Worm (Caenorhabditis elegans): ENCODE results near the gene hsp-43.

The hsp-43 gene

ce11 chrX:6245499-6245898, 10.2 kb upstream of the hsp-43 start (continued):
- no peak for TF ChIP-seq mep-1 (tag; optimal IDR thresholded peaks at IDR 0.05)
- TF ChIP-seq xbp-1 (tag; optimal IDR thresholded peaks at IDR 0.05), result no peak
- no peak for TF ChIP-seq nhr-77 (tag; optimal IDR thresholded peaks at IDR 0.05)
- TF ChIP-seq fkh-8 (tag; optimal IDR thresholded peaks at IDR 0.05), result peak; percentile 88
- TF ChIP-seq C34B4.2 (tag; optimal IDR thresholded peaks at IDR 0.05), result no peak
- no peak for TF ChIP-seq mdl-1 (tag; optimal IDR thresholded peaks at IDR 0.05)
- peak; percentile 39 for TF ChIP-seq nhr-47 (tag; optimal IDR thresholded peaks at IDR 0.05)
- no peak for TF ChIP-seq lin-13 (GFP tag; optimal IDR thresholded peaks at IDR 0.05)

ce11 chrX:6240640-6241033, 5.3 kb upstream of the hsp-43 start, which contains the start of gene got-2.2:
TSS of gene got-2.2 (plus strand) at chrX:6240983.
- TF ChIP-seq nhr-19 (GFP tag; conservative IDR thresholded peaks at IDR 0.05) (peak; percentile 63), lin-15B (tag; optimal IDR thresholded peaks at IDR 0.05) (no peak), fos-1 (tag; optimal IDR thresholded peaks at IDR 0.05) (no peak), lsy-2 (tag; optimal IDR thresholded peaks at IDR 0.05) (no peak), pqm-1 (tag; optimal IDR thresholded peaks at IDR 0.05) (no peak), tlp-1 (tag; optimal IDR thresholded peaks at IDR 0.05) (no peak), nhr-28 (tag; optimal IDR thresholded peaks at IDR 0.05) (no peak), snpc-4 (tag; optimal IDR thresholded peaks at IDR 0.05) (no peak), mab-9 (GFP tag; IDR thresholded peaks at IDR 0.05) (no peak), nhr-71 (tag; optimal IDR thresholded peaks at IDR 0.05) (peak; percentile 24), fkh-8 (tag; optimal IDR thresholded peaks at IDR 0.05) (no peak), nhr-12 (tag; optimal IDR thresholded peaks at IDR 0.05) (no peak), nhr-237 (tag; optimal IDR thresholded peaks at IDR 0.05) (no peak), hpl-2 (GFP tag; optimal IDR thresholded peaks at IDR 0.05) (no peak), lin-35 (GFP tag; optimal IDR thresholded peaks at IDR 0.05) (peak in 1 of 2 experiments; percentile 34), efl-1 (optimal IDR thresholded peaks at IDR 0.05) (no peak), efl-1 (GFP tag; optimal IDR thresholded peaks at IDR 0.05 in 1 of 2) (no peak), sptf-1 (tag; optimal IDR thresholded peaks at IDR 0.05) (no peak), egl-13 (tag; optimal IDR thresholded peaks at IDR 0.05) (no peak), isw-1 (GFP tag; IDR thresholded peaks at IDR 0.05) (no peak), aha-1 (tag; optimal IDR thresholded peaks at IDR 0.05) (no peak), fkh-4 (tag; optimal IDR thresholded peaks at IDR 0.05; ENCODE audit: borderline replicate concordance) (no peak), efl-3 (GFP tag; optimal IDR thresholded peaks at IDR 0.05) (no peak), unc-98 (GFP tag; IDR thresholded peaks at IDR 0.05) (no peak), F16B12.6 (tag; optimal IDR thresholded peaks at IDR 0.05) (no peak), ceh-82 (tag; optimal IDR thresholded peaks at IDR 0.05) (no peak), mdl-1 (tag; optimal IDR thresholded peaks at IDR 0.05) (peak in 1 of 2 experiments; percentile 33), sox-4 (tag; optimal IDR thresholded peaks at IDR 0.05) (no peak), C04F5.9 (tag; optimal IDR thresholded peaks at IDR 0.05) (no peak), blmp-1 (tag; optimal IDR thresholded peaks at IDR 0.05) (no peak), hlh-4 (tag; optimal IDR thresholded peaks at IDR 0.05) (no peak), unc-62 (GFP tag; optimal IDR thresholded peaks at IDR 0.05) (no peak), lin-39 (tag; optimal IDR thresholded peaks at IDR 0.05) (no peak), ceh-8 (GFP tag; optimal IDR thresholded peaks at IDR 0.05) (no peak), C16A3.4 (tag; optimal IDR thresholded peaks at IDR 0.05) (no peak), elt-3 (tag; optimal IDR thresholded peaks at IDR 0.05) (peak in 1 of 6 experiments; percentile 87), unc-86 (tag; optimal IDR thresholded peaks at IDR 0.05) (no peak), nhr-84 (tag; optimal IDR thresholded peaks at IDR 0.05) (no peak), irx-1 (tag; optimal IDR thresholded peaks at IDR 0.05) (no peak), pag-3 (tag; optimal IDR thresholded peaks at IDR 0.05; ENCODE audit: borderline replicate concordance, insufficient read depth) (no peak), xbp-1 (tag; optimal IDR thresholded peaks at IDR 0.05) (no peak), unc-130 (tag; optimal IDR thresholded peaks at IDR 0.05) (no peak), ceh-88 (GFP tag; IDR thresholded peaks at IDR 0.05) (no peak), ama-1 (optimal IDR thresholded peaks at IDR 0.05) (no peak), swsn-7 (tag; optimal IDR thresholded peaks at IDR 0.05) (no peak), dpl-1 (GFP tag; optimal IDR thresholded peaks at IDR 0.05) (no peak), lir-3 (tag; optimal IDR thresholded peaks at IDR 0.05; ENCODE audit: poor library complexity) (no peak), ztf-11 (tag; optimal IDR thresholded peaks at IDR 0.05) (no peak)

All from whole organism, L1 larva.